Worm (Caenorhabditis elegans): ENCODE measurements around the gene srw-33.

DNA sequence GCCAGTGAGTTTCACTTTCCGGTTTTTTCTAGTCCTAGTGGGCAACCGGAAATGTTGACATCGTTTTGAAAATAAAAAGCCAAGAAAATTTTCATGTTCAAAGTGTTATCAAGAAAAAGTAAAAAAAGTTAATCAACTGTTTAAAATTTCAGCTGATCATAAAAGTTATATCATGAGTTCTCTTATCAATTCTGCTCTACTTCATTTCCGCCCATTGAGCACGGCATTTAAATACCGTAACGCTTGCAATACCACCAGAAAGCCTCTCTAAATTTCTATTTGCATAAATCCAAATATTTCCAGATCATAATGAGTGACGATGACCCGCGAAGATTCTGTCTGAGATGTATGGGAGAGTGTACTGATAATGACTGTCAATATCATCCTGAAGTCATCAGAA lies 6.7 kb downstream of the srw-33 start, which contains the start of gene T26H5.9:
- TF ChIP-seq tab-1 (GFP tag; IDR thresholded peaks at IDR 0.05): no peak
- no peak for TF ChIP-seq flt-1 (GFP tag; IDR thresholded peaks at IDR 0.05)
- TF ChIP-seq ztf-23 (GFP tag; IDR thresholded peaks at IDR 0.05): no peak
- no peak for TF ChIP-seq ref-1 (GFP tag; conservative IDR thresholded peaks at IDR 0.05)
- no peak for TF ChIP-seq ztf-29 (GFP tag; IDR thresholded peaks at IDR 0.05)
- TF ChIP-seq T22C8.4 (GFP tag; IDR thresholded peaks at IDR 0.05): no peak
- no peak for TF ChIP-seq cog-1 (tag; optimal IDR thresholded peaks at IDR 0.05)

All from whole organism, midembryonic.